Worm (Caenorhabditis elegans) whole organism, early embryonic: ENCODE measurements around the gene tbx-38.

ENCODE experiments used
- B0310.2 ChIP-seq: sonication (generic microtip); optimal IDR thresholded peaks from 2 replicates; lab custom pipeline; 2016; ENCODE audit warnings: mild to moderate bottlenecking, missing genetic modification characterization, missing compliant biosample characterization
- ama-1 ChIP-seq: fragments of 150-350 bp; optimal IDR thresholded peaks from 2 replicates; lab custom pipeline; 2014
- ceh-36 ChIP-seq: sonication (generic microtip); optimal IDR thresholded peaks from 2 replicates; lab custom pipeline; 2016; ENCODE audit warnings: missing genetic modification characterization, inconsistent platforms, missing compliant biosample characterization
- ets-7 ChIP-seq: sonication (generic microtip); optimal IDR thresholded peaks from 2 replicates; lab custom pipeline; 2016; ENCODE audit warnings: missing genotype, missing genetic modification characterization, missing compliant biosample characterization
- flt-1 ChIP-seq: fragments of 200-800 bp; sonication (Bioruptor generic); IDR thresholded peaks from 2 replicates; pipeline ENCODE4 v1.3.6; 2022; ENCODE audit warnings: missing genetic modification characterization, missing compliant biosample characterization
- hmbx-1 ChIP-seq: sonication (generic microtip); optimal IDR thresholded peaks from 2 replicates; lab custom pipeline; 2016; ENCODE audit warnings: mild to moderate bottlenecking, missing genetic modification characterization, missing compliant biosample characterization
- hmg-4 ChIP-seq: fragments of 200-800 bp; sonication (Bioruptor generic); optimal IDR thresholded peaks from 2 replicates; lab custom pipeline; 2018; ENCODE audit warnings: mild to moderate bottlenecking, missing genetic modification characterization, missing compliant biosample characterization
- hnd-1 ChIP-seq: sonication (generic microtip); optimal IDR thresholded peaks from 2 replicates; lab custom pipeline; 2016; ENCODE audit warnings: missing genetic modification characterization, missing compliant biosample characterization
- sea-1 ChIP-seq: fragments of 200-800 bp; sonication (Bioruptor generic); conservative IDR thresholded peaks from 2 replicates; pipeline ENCODE4 v1.3.6; 2022; ENCODE audit warnings: missing genetic modification characterization, missing compliant biosample characterization
- tbx-11 ChIP-seq: fragments of 200-800 bp; sonication (Bioruptor generic); IDR thresholded peaks from 2 replicates; pipeline ENCODE4 v1.3.6; 2022; ENCODE audit warnings: missing genetic modification characterization, missing compliant biosample characterization

- TF ChIP-seq tbx-11 (GFP tag; lab: Robert Waterston, UW) = no peak
- TF ChIP-seq ama-1 (lab: Kevin White, UChicago) = no peak
- TF ChIP-seq B0310.2 (tag; lab: Kevin White, UChicago) = no peak
- TF ChIP-seq ets-7 (tag; lab: Kevin White, UChicago) = no peak
- TF ChIP-seq ceh-36 (tag; lab: Kevin White, UChicago) = no peak
- no peak for TF ChIP-seq hmg-4 (GFP tag; lab: Kevin White, UChicago)
- TF ChIP-seq hnd-1 (tag; lab: Kevin White, UChicago) = no peak
- TF ChIP-seq flt-1 (GFP tag; lab: Robert Waterston, UW) = no peak
- TF ChIP-seq sea-1 (GFP tag; lab: Robert Waterston, UW) = no peak
- TF ChIP-seq hmbx-1 (tag; lab: Kevin White, UChicago) = no peak
Measured at ce11 chrIII:11826118-11826517, 40.3 kb upstream of the tbx-38 start, which contains the start of gene rsp-8.
